Fruit fly (Drosophila melanogaster) Kc167 (cell line): ENCODE data around the gene PTPMT1.

Experiments used
- Myc ChIP-seq: fragments of >200 bp; optimal IDR thresholded peaks from 2 replicates; lab custom pipeline; 2017; ENCODE audit warnings: missing external identifiers
- Sin3A ChIP-seq: fragments of >200 bp; optimal IDR thresholded peaks from 2 replicates; lab custom pipeline; 2018; ENCODE audit warnings: missing external identifiers
- h ChIP-seq: fragments of >200 bp; optimal IDR thresholded peaks from 3 replicates; lab custom pipeline; 2018; ENCODE audit warnings: missing external identifiers
- insv ChIP-seq: fragments of >200 bp; optimal IDR thresholded peaks from 3 replicates; lab custom pipeline; 2018; ENCODE audit warnings: missing external identifiers
- psq ChIP-seq: fragments of >200 bp; optimal IDR thresholded peaks from 2 replicates; lab custom pipeline; 2017; ENCODE audit warnings: missing external identifiers
- ttk ChIP-seq: sonication (Bioruptor generic); optimal IDR thresholded peaks from 2 replicates; lab custom pipeline; 2017; ENCODE audit warnings: missing external identifiers

PTPMT1 gene

DNA sequence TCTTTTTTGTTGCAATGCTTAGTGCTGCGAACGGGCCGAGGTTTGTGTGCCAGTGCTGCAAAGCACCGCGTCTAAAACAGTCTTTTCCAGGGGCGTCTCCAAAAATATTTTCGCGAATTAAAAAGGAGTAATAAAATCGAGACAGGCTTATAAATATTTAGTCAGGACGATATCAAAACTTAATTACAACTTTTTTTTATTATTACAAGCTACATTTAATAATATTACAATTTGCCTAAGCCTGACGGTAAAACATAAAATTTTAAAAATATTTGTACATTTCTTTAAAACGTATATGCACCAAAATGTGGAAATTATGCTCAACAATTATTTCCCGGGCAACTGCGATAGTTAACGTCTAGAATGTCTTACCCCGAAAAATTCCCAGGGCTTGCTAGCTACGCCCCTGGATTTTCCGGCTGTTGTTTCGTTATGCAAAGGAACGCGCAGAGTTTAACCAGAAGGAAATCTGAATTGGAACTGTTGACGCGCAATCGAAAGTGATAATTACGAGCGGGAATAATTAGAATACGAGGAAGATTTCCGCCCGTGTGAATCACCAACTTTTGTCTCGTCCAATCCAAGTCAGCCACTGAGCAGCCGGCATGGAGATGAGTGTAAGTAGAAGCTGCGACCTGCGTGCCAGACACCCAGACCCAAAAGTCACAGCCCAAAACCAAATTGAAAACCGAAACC lies at the start of gene PTPMT1, which contains the start of gene Hrd3:
TSS of gene PTPMT1 (plus strand) at position 428 of the 696 bp plus-strand sequence.
TSS of gene Hrd3 (minus strand) at position 646 of the 696 bp plus-strand sequence.
- TF ChIP-seq psq (no peak), h (no peak), ttk (lab: Kevin White, UChicago) (no peak), Myc (lab: Kevin White, UChicago) (no peak), Sin3A (lab: Kevin White, UChicago) (no peak), insv (lab: Kevin White, UChicago) (no peak)

DNA sequence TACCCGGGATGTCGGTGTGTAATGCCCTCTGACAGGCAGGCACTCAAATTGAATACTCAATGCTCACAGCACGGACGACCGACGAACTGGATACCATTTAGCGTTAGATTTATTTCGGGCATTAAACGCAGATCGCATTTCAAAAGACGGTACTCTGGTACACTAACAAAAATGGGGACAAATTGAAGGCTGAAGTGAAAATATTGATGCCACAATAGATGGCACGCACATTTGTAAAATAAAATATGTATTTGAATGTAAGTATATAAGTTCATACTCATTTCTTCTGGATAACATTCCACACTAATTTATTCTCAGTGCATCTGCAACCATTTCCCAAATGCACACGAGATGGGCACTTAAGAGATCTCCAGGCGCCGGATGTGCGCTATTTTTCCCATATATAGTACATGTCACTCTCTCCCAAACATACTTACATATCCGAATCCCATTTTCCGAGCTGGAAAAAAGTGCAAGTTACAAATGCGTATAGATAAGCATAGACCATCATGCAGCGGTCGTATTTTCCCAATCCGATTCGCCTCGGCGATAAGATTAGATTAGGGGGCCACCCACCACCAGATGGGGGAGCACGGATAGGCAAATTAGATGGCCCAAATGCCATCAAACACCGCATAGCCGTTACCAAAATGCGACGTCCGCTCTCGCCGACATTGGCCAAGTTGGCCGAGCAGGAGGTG lies 48.5 kb upstream of the PTPMT1 start, which contains the start of gene CG10301:
TSS of gene CG10301 (plus strand) at position 651 of the 701 bp plus-strand sequence.
- TF ChIP-seq Sin3A (lab: Kevin White, UChicago) (no peak), ttk (lab: Kevin White, UChicago) (no peak), psq (no peak), h (no peak), insv (lab: Kevin White, UChicago) (no peak), Myc (lab: Kevin White, UChicago) (no peak)

DNA sequence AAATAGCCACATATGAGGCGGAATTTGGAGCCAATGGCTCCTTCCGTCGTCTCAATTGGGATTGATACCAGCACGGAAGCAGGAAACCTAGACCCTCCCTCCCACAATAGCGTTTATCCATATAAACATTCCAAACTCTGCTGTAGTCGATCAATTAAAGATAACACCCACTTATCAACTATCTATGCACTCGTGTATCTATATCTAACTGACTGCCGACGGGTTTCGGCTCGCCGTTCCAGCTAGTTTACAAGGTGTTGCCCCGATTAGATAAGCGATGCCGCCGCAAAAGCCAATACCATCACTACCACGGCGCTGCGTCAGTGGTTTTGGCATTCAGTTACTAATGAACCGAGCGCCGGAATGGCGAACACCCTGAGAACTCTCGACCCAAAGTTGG lies 46.9 kb upstream of the PTPMT1 start, which contains the start of gene CG10300:
TSS of gene CG10300 (plus strand) at position 333 of the 400 bp plus-strand sequence.
- TF ChIP-seq h (no peak), ttk (lab: Kevin White, UChicago) (no peak), psq (no peak), insv (lab: Kevin White, UChicago) (no peak), Sin3A (lab: Kevin White, UChicago) (no peak)

DNA sequence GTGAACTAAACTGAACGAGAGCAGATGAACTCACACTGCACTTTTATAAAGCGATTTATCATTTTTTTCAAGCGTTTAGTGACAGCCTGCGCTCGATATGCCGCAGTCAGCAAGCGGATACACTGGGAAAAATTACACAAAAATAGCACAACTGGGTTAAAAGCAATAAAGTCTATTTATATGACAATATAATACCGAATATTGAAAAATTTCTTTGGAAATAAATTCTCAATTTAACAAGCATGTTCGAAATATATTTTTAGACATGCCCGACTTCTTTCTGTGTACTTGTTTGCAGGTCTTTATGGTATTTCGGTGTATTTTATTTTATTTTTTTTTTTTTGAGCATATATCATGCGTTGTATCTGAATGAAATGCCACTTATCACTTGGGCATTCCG lies 44.2 kb upstream of the PTPMT1 start:
- no peak for TF ChIP-seq Myc (lab: Kevin White, UChicago)
- no peak for TF ChIP-seq ttk (lab: Kevin White, UChicago)
- TF ChIP-seq psq = no peak
- TF ChIP-seq Sin3A (lab: Kevin White, UChicago) = no peak
- TF ChIP-seq h = no peak
- TF ChIP-seq insv (lab: Kevin White, UChicago) = no peak

DNA sequence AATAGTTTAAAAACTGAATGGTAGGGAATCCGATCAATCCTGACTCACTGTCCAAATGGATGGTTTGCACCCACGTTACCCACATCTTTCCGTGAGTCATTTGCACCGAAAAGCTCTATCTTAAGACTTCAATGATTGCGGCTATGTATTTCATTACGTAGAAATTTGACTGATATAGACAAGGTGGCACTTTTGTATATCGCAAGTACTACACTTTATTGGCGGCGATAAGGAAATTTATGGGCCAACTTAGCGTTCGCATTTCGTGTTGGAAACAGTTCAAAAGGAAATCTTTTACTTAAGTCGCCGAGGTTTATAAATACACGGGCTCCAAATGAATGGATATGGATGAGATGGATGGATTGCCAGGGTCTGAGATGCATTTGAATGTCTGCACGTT lies 43.3 kb upstream of the PTPMT1 start:
- TF ChIP-seq ttk (lab: Kevin White, UChicago) (no peak), Sin3A (lab: Kevin White, UChicago) (no peak), insv (lab: Kevin White, UChicago) (no peak), h (no peak), psq (no peak), Myc (lab: Kevin White, UChicago) (no peak)

DNA sequence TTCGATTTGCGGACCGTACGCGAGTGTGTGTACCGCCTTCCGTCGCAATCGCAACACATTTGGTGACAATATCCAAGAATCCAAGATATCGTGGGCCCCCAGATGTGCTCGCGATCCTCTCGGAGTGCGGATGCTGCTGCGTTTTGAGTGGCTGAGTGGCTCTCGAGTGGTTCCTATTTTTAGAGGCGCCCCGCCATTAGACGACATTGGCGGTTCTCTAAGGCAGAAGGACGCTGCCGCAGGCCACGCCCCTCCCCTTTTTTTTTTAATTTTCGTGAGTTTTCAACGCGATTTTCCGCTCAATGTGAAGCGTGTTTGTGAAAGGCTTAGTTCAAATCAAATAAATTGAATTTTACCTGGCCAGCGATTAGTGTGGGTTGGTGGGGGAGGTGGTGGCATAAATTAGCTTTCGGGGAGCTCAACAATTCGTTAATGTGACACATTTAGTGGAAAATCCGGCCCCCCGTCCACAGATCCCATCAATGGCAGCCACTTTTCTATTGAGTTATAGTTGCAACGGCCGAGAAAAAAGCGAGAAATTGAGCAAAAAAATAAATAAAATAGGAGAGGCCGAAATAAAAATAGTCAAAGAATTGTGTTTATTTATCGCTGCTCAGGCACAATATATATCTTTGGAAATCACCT lies 39.7 kb upstream of the PTPMT1 start, which contains the start of gene nau:
TSS of gene nau (minus strand) at position 61 of the 645 bp plus-strand sequence.
- TF ChIP-seq insv (lab: Kevin White, UChicago) (no peak), Sin3A (lab: Kevin White, UChicago) (no peak), h (no peak), ttk (lab: Kevin White, UChicago) (no peak), psq (no peak)

DNA sequence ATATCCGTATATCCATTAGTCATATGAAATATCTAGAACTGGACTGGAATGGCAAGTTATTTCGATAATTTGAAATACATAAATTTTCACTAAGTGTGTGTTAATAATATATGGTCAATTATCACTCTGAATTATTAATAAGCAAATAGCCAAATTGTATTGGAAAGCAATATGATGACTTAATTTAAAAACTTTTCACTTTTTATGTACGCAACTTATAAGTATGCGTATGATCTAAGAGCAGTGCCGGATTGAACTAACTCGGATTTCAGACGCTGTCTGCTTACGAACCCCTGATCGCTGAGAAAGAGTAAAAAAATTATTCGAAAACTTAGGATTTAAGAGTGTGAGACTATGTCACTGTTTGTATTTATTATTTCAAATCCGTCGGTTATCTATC lies 36.6 kb upstream of the PTPMT1 start, which contains the start of gene CG10232:
TSS of gene CG10232 (minus strand) at position 101 of the 400 bp plus-strand sequence.
- TF ChIP-seq ttk (lab: Kevin White, UChicago) = no peak

DNA sequence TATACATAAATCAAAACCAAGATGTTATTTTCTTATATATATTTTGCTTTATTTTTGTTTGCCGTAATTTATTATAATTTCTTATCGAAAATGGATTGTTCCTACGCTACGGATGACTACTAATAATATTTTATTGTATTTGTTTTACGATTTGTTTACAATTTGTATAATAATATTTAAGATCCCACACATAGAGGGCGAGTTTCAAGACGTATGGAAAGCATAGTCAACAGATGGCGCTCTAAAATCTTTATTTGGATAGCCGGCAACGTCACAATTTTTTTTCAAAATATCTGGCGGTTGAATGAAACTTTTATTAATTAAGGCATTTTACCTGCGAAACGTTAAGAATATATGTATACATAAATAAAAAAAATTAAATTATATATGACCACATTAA lies 36.2 kb upstream of the PTPMT1 start:
- TF ChIP-seq Sin3A (lab: Kevin White, UChicago) (no peak), ttk (lab: Kevin White, UChicago) (no peak), Myc (lab: Kevin White, UChicago) (no peak), psq (no peak), h (no peak), insv (lab: Kevin White, UChicago) (no peak)

DNA sequence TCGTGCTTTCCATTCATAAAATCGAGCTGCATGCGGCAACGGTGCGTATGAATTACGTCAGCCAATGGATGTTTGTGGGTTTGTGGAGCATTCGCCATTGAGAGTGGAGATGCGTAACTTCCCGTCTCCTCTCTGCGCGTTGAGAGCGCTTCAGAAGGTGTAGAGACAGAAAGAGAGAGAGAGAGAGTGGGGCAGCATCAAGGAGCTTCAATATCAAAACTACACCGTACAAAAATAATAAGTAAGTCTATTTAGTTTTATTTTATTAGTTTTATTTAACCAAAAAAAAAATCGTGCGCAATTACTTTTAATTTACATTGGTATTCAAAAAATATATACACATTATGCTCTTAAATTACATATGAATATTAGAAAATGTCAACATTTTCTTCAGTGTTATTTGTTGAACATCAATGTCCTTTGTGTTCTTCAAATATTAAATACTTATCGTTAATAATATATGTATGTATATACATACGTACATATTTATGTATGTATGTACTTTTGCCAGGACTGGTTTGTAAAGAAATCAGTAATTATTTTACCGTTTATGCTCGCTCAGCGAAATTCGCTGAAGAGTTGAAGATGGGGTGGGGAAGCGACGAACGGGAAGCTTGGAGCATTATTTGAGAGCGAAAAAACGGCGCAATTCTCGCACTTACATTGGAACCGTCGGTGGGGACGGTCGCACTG lies 35.3 kb upstream of the PTPMT1 start, which contains the start of gene CG10365:
TSS of gene CG10365 (plus strand) at position 652 of the 693 bp plus-strand sequence.
- TF ChIP-seq Sin3A (lab: Kevin White, UChicago) = no peak
- no peak for TF ChIP-seq psq
- no peak for TF ChIP-seq insv (lab: Kevin White, UChicago)
- TF ChIP-seq ttk (lab: Kevin White, UChicago) = no peak

DNA sequence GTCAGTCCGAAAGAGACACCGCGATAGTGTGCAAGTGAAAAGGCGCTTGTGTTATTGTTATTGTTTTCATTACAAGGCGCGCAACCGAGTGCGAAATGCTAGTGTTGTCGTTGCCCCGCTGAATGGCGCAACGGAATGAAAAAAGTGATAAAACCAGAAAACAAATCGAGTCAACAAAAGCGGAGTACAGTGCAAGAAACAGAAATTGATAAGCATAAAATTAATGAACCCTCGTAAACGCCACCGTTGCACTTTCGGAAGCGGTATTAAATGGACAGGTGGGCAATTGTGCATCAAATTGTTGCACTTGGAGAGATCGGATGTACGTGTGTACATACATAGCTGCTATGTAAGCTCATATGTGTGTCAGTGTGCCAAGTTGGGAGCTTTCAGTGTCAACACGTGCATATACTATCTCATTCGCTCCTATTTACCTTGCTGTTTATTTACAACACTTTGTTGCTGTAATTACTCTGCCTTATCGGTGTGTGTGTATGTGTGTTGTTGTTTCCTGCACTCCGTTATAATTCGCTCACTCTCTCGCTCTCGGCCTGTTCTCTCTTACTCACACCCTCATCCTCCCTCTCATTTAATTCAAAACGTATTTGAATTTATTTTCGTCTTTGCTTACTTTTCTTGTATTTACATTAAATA lies 34.6 kb upstream of the PTPMT1 start:
- TF ChIP-seq ttk (lab: Kevin White, UChicago) (no peak), h (no peak), psq (no peak), Myc (lab: Kevin White, UChicago) (no peak), insv (lab: Kevin White, UChicago) (no peak), Sin3A (lab: Kevin White, UChicago) (no peak)
